Fruit fly (Drosophila melanogaster) whole organism: ENCODE data around the gene CG31600.

ENCODE experiments used
- CG8478 ChIP-seq: fragments of >200 bp; optimal IDR thresholded peaks from 2 replicates; lab custom pipeline; 2018; ENCODE audit warnings: inconsistent platforms
- Dll ChIP-seq: fragments of >200 bp; optimal IDR thresholded peaks from 2 replicates; lab custom pipeline; 2017
- EcR ChIP-seq, 2 experiments: fragments of >200 bp; optimal IDR thresholded peaks; 2 replicates each; lab custom pipeline; 2017; ENCODE audit warnings: missing biosample characterization in 2 of 2, missing genetic modification characterization in 2 of 2, missing genetic modification reagents in 2 of 2
- pan ChIP-seq: fragments of >200 bp; optimal IDR thresholded peaks from 2 replicates; lab custom pipeline; 2017
- psq ChIP-seq: fragments of >200 bp; optimal IDR thresholded peaks from 2 replicates; lab custom pipeline; 2017
- usp ChIP-seq: fragments of >200 bp; optimal IDR thresholded peaks from 2 replicates; lab custom pipeline; 2017; ENCODE audit warnings: missing biosample characterization, missing genetic modification characterization, mixed read lengths

DNA sequence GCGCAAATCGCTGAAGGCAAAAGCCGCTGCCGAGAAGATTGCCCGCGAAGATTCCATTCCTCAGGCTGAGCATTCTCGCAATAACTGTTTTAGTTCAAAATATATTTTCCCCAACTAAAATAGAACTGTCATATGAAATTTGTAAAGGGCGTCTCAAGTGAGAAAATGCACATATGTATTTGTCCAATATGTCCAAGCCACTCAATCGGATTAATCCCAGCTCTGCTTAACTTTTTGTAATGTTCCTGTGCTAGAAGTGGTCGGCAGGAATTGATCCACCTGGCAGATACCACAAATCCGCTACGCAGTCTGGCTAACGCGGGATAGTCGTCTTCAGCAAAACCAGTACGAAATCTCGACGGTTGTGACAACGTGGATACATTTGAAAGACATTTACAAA, 17.0 kb downstream of the CG31600 start, which contains the start of gene CG11629:
- TF ChIP-seq pan (lab: Kevin White, UChicago) (no peak), EcR (GFP tag; optimal IDR thresholded peaks at IDR 0.05; lab: Kevin White, UChicago) (no peak), psq (lab: Kevin White, UChicago) (no peak), CG8478 (no peak), Dll (no peak), usp (no peak)
